Fruit fly (Drosophila melanogaster) whole organism, embryonic: ENCODE measurements around the gene Pex14.

ENCODE experiments used
- Antp ChIP-seq: fragments of 200-800 bp; sonication (Bioruptor generic); optimal IDR thresholded peaks from 3 replicates; lab custom pipeline; 2016; ENCODE audit warnings: missing biosample characterization, missing genetic modification characterization
- CG1024 ChIP-seq: fragments of 200-800 bp; sonication (Bioruptor generic); IDR thresholded peaks from 2 replicates; pipeline ENCODE4 v1.3.6; 2022; ENCODE audit warnings: missing biosample characterization, missing genetic modification characterization
- CG10431 ChIP-seq: fragments of 200-800 bp; sonication (Bioruptor generic); optimal IDR thresholded peaks from 3 replicates; lab custom pipeline; 2018; ENCODE audit warnings: missing biosample characterization, mild to moderate bottlenecking, missing genetic modification characterization
- CG10543 ChIP-seq: fragments of 200-800 bp; sonication (Bioruptor generic); optimal IDR thresholded peaks from 3 replicates; lab custom pipeline; 2017; ENCODE audit warnings: missing biosample characterization, mild to moderate bottlenecking, missing genetic modification characterization, moderate library complexity
- CG12744 ChIP-seq: fragments of 200-800 bp; sonication (Bioruptor generic); optimal IDR thresholded peaks from 2 replicates; lab custom pipeline; 2016; ENCODE audit warnings: missing biosample characterization, missing genetic modification characterization
- CG14965 ChIP-seq: fragments of 200-800 bp; sonication (Bioruptor generic); optimal IDR thresholded peaks from 2 replicates; lab custom pipeline; 2016; ENCODE audit warnings: missing biosample characterization, missing genetic modification characterization, borderline replicate concordance
- CG17328 ChIP-seq: fragments of 200-800 bp; sonication (Bioruptor generic); IDR thresholded peaks from 2 replicates; pipeline ENCODE4 v1.3.6; 2022; ENCODE audit warnings: missing biosample characterization, missing genetic modification characterization
- CG2116 ChIP-seq: fragments of 200-800 bp; sonication (Bioruptor generic); optimal IDR thresholded peaks from 3 replicates; lab custom pipeline; 2018; ENCODE audit warnings: missing biosample characterization, mild to moderate bottlenecking, missing genetic modification characterization
- CG30403 ChIP-seq: fragments of 200-800 bp; sonication (Bioruptor generic); optimal IDR thresholded peaks from 3 replicates; lab custom pipeline; 2016; ENCODE audit warnings: missing biosample characterization, missing genetic modification characterization
- CG31388 ChIP-seq: fragments of 200-800 bp; sonication (Bioruptor generic); optimal IDR thresholded peaks from 2 replicates; lab custom pipeline; 2016; ENCODE audit warnings: missing biosample characterization, missing genetic modification characterization
- CG3163 ChIP-seq: fragments of 200-800 bp; sonication (Bioruptor generic); optimal IDR thresholded peaks from 3 replicates; lab custom pipeline; 2016; ENCODE audit warnings: missing biosample characterization, missing genetic modification characterization
- CG34224 ChIP-seq: fragments of 200-800 bp; sonication (Bioruptor generic); IDR thresholded peaks from 3 replicates; pipeline ENCODE4 v1.3.6; 2022; ENCODE audit warnings: missing biosample characterization, missing genetic modification characterization; ENCODE audit not compliant: partially characterized antibody
- CG4820 ChIP-seq: fragments of 200-800 bp; sonication (Bioruptor generic); optimal IDR thresholded peaks from 3 replicates; lab custom pipeline; 2016; ENCODE audit warnings: missing biosample characterization, missing genetic modification characterization
- CG5180 ChIP-seq: fragments of 200-800 bp; sonication (Bioruptor generic); optimal IDR thresholded peaks from 3 replicates; lab custom pipeline; 2017; ENCODE audit warnings: missing biosample characterization, missing genetic modification characterization, mild to moderate bottlenecking, moderate library complexity, missing genetic modification reagents
- CG5245 ChIP-seq: fragments of 200-800 bp; sonication (Bioruptor generic); optimal IDR thresholded peaks from 3 replicates; lab custom pipeline; 2016; ENCODE audit warnings: missing biosample characterization, missing genetic modification characterization
- CG7357 ChIP-seq: fragments of 200-800 bp; sonication (Bioruptor generic); IDR thresholded peaks from 3 replicates; pipeline ENCODE4 v1.3.6; 2022; ENCODE audit warnings: missing biosample characterization, missing genetic modification characterization
- CG7786 ChIP-seq: fragments of 200-800 bp; sonication (Bioruptor generic); optimal IDR thresholded peaks from 2 replicates; lab custom pipeline; 2016; ENCODE audit warnings: missing biosample characterization, missing genetic modification characterization
- CG8089 ChIP-seq: fragments of 200-800 bp; sonication (Bioruptor generic); optimal IDR thresholded peaks from 3 replicates; lab custom pipeline; 2016; ENCODE audit warnings: missing biosample characterization, missing genetic modification characterization
- Fer3 ChIP-seq: fragments of 200-800 bp; sonication (Bioruptor generic); optimal IDR thresholded peaks from 2 replicates; lab custom pipeline; 2018; ENCODE audit warnings: missing biosample characterization, mild to moderate bottlenecking, missing genetic modification characterization, moderate library complexity
- Hr78 ChIP-seq, 2 experiments: fragments of 200-800 bp in 1 of 2; fragments of >200 bp in 1 of 2; sonication (Bioruptor generic) in 1 of 2; optimal IDR thresholded peaks; 2 replicates each; lab custom pipeline; 2017 to 2019; ENCODE audit warnings: missing biosample characterization in 2 of 2, missing genetic modification characterization in 2 of 2, mild to moderate bottlenecking in 1 of 2, moderate library complexity in 1 of 2
- Hsf ChIP-seq: fragments of 200-800 bp; sonication (Bioruptor generic); optimal IDR thresholded peaks from 3 replicates; lab custom pipeline; 2016; ENCODE audit warnings: missing biosample characterization, missing genetic modification characterization
- Jarid2 ChIP-seq: fragments of 200-800 bp; sonication (Bioruptor generic); optimal IDR thresholded peaks from 3 replicates; lab custom pipeline; 2017; ENCODE audit warnings: mild to moderate bottlenecking, missing biosample characterization, missing genetic modification reagents, missing genetic modification characterization
- MBD-R2 ChIP-seq: fragments of 200-800 bp; sonication (Bioruptor generic); IDR thresholded peaks from 2 replicates; pipeline ENCODE4 v1.3.6; 2022; ENCODE audit warnings: missing biosample characterization, missing genetic modification characterization
- Med ChIP-seq: fragments of 200-800 bp; sonication (Bioruptor generic); peaks from one replicate; lab custom pipeline; 2016; ENCODE audit warnings: missing biosample characterization, missing genetic modification characterization, mild to moderate bottlenecking, inconsistent platforms, moderate library complexity
- Side ChIP-seq: fragments of 200-800 bp; sonication (Bioruptor generic); optimal IDR thresholded peaks from 2 replicates; lab custom pipeline; 2016; ENCODE audit warnings: missing biosample characterization, missing genetic modification characterization
- Sox100B ChIP-seq: fragments of 200-800 bp; sonication (Bioruptor generic); optimal IDR thresholded peaks from 3 replicates; lab custom pipeline; 2018; ENCODE audit warnings: missing biosample characterization, mild to moderate bottlenecking, missing genetic modification characterization
- Spps ChIP-seq: fragments of 200-800 bp; sonication (Bioruptor generic); optimal IDR thresholded peaks from 2 replicates; lab custom pipeline; 2018; ENCODE audit warnings: missing biosample characterization, mild to moderate bottlenecking, missing genetic modification characterization
- Usf ChIP-seq: fragments of 200-800 bp; sonication (Bioruptor generic); optimal IDR thresholded peaks from 2 replicates; lab custom pipeline; 2017; ENCODE audit warnings: missing genotype, missing biosample characterization, missing genetic modification characterization
- abd-A ChIP-seq: fragments of 200-800 bp; sonication (Bioruptor generic); optimal IDR thresholded peaks from 3 replicates; lab custom pipeline; 2019; ENCODE audit warnings: missing biosample characterization, mild to moderate bottlenecking, missing genetic modification characterization, moderate library complexity
- amos ChIP-seq: fragments of 200-800 bp; sonication (Bioruptor generic); IDR thresholded peaks from 2 replicates; pipeline ENCODE4 v1.3.6; 2022; ENCODE audit warnings: missing biosample characterization, missing genetic modification characterization; ENCODE audit not compliant: partially characterized antibody
- bbx ChIP-seq: fragments of 200-800 bp; sonication (Bioruptor generic); IDR thresholded peaks from 2 replicates; pipeline ENCODE4 v1.3.6; 2022; ENCODE audit warnings: missing biosample characterization, missing genetic modification characterization; ENCODE audit not compliant: partially characterized antibody
- cad ChIP-seq: fragments of >200 bp; optimal IDR thresholded peaks from 2 replicates; lab custom pipeline; 2017; ENCODE audit warnings: missing biosample characterization, missing genetic modification characterization
- exex ChIP-seq: fragments of 200-800 bp; sonication (Bioruptor generic); optimal IDR thresholded peaks from 4 replicates; lab custom pipeline; 2018; ENCODE audit warnings: missing biosample characterization, mild to moderate bottlenecking, missing genetic modification characterization, moderate library complexity
- fru ChIP-seq: fragments of >200 bp; optimal IDR thresholded peaks from 2 replicates; lab custom pipeline; 2017
- ham ChIP-seq: fragments of 200-800 bp; sonication (Bioruptor generic); IDR thresholded peaks from 2 replicates; pipeline ENCODE4 v1.3.6; 2022; ENCODE audit warnings: missing biosample characterization, missing genetic modification characterization
- hbn ChIP-seq: fragments of 200-800 bp; sonication (Bioruptor generic); IDR thresholded peaks from 2 replicates; pipeline ENCODE4 v1.3.6; 2022; ENCODE audit warnings: missing biosample characterization, missing genetic modification characterization; ENCODE audit not compliant: partially characterized antibody
- inv ChIP-seq: fragments of 200-800 bp; sonication (Bioruptor generic); IDR thresholded peaks from 2 replicates; pipeline ENCODE4 v1.3.6; 2022; ENCODE audit warnings: missing biosample characterization, missing genetic modification characterization; ENCODE audit not compliant: partially characterized antibody
- jing ChIP-seq: fragments of 200-800 bp; sonication (Bioruptor generic); optimal IDR thresholded peaks from 2 replicates; lab custom pipeline; 2018; ENCODE audit warnings: missing biosample characterization, mild to moderate bottlenecking, missing genetic modification characterization
- lilli ChIP-seq: fragments of 200-800 bp; sonication (Bioruptor generic); optimal IDR thresholded peaks from 3 replicates; lab custom pipeline; 2016; ENCODE audit warnings: missing biosample characterization, missing genetic modification characterization
- nerfin-2 ChIP-seq: fragments of 200-800 bp; sonication (Bioruptor generic); IDR thresholded peaks from 2 replicates; pipeline ENCODE4 v1.3.6; 2022; ENCODE audit warnings: missing biosample characterization, missing genetic modification characterization; ENCODE audit not compliant: partially characterized antibody
- peb ChIP-seq: fragments of 200-800 bp; sonication (Bioruptor generic); IDR thresholded peaks from 2 replicates; pipeline ENCODE4 v1.3.6; 2022; ENCODE audit warnings: missing biosample characterization, missing genetic modification characterization
- pita ChIP-seq: fragments of 200-800 bp; sonication (Bioruptor generic); optimal IDR thresholded peaks from 2 replicates; lab custom pipeline; 2017; ENCODE audit warnings: missing biosample characterization, mild to moderate bottlenecking, missing genetic modification characterization
- pzg ChIP-seq: fragments of 200-800 bp; sonication (Bioruptor generic); optimal IDR thresholded peaks from 3 replicates; lab custom pipeline; 2018; ENCODE audit warnings: missing biosample characterization, mild to moderate bottlenecking, missing genetic modification characterization, moderate library complexity
- row ChIP-seq: fragments of 200-800 bp; sonication (Bioruptor generic); IDR thresholded peaks from 3 replicates; pipeline ENCODE4 v1.3.6; 2022; ENCODE audit warnings: missing biosample characterization, missing genetic modification characterization
- sd ChIP-seq: fragments of 200-800 bp; sonication (Bioruptor generic); optimal IDR thresholded peaks from 3 replicates; lab custom pipeline; 2018; ENCODE audit warnings: missing biosample characterization, mild to moderate bottlenecking, missing genetic modification characterization, moderate library complexity
- trh ChIP-seq: fragments of 200-800 bp; sonication (Bioruptor generic); optimal IDR thresholded peaks from 2 replicates; lab custom pipeline; 2016; ENCODE audit warnings: missing biosample characterization, missing genetic modification characterization
- twi ChIP-seq: fragments of 200-800 bp; optimal IDR thresholded peaks from 2 replicates; lab custom pipeline; 2019; ENCODE audit warnings: missing biosample characterization, mild to moderate bottlenecking, missing genetic modification characterization, moderate library complexity
- usp ChIP-seq: fragments of >200 bp; optimal IDR thresholded peaks from 2 replicates; lab custom pipeline; 2017; ENCODE audit warnings: missing biosample characterization, missing genetic modification characterization
- vfl ChIP-seq: fragments of 200-800 bp; sonication (Bioruptor generic); optimal IDR thresholded peaks from 2 replicates; lab custom pipeline; 2016; ENCODE audit warnings: missing biosample characterization, missing genetic modification characterization
- wek ChIP-seq: fragments of 200-800 bp; sonication (Bioruptor generic); optimal IDR thresholded peaks from 3 replicates; lab custom pipeline; 2018; ENCODE audit warnings: missing biosample characterization, mild to moderate bottlenecking, missing genetic modification characterization, moderate library complexity

Gene Pex14

DNA sequence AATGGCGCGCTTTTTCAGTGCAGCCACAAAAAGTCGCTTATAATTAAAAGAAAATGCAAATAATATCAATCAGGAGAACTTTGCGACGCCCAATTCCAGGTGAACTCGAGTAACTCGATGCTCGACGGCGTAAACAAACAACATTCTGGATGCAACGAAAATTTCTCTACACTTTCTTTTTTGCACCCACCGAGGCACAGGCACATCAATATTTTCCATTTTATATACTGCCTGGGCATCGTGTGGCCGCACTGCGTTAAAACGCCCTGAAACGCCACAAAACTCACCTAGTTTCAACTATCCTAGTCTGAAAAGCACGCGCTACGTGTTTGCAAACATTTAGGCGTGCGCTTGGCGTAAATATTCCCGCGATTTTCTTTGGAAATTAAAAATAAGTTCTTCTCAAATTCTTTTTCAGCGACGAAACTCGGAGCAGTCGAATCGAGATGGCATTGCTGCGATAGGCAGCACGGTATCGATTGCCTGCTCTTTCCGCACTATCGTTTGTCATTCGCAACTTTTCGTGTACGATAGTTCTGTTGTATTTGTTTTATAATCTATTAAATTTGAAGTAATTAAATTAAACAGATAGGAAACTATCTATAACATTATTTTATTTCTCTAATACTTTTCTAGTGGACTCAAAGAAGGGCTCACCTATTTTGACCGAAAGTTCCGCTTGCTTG is 7.3 kb downstream of the Pex14 start, which contains the start of gene Pcif1 (continued):
- no peak for TF ChIP-seq CG7786 (GFP tag; lab: Kevin White, UChicago)
- TF ChIP-seq CG7357 (GFP tag; lab: Robert Waterston, UW), result no peak
- no peak for TF ChIP-seq Spps
- TF ChIP-seq sd, result no peak
- TF ChIP-seq CG10543 (GFP tag; lab: Kevin White, UChicago), result no peak
- TF ChIP-seq CG30403 (GFP tag; lab: Kevin White, UChicago), result no peak
- TF ChIP-seq Jarid2 (GFP tag; lab: Kevin White, UChicago), result peak; percentile 10
- TF ChIP-seq Med (GFP tag; lab: Kevin White, UChicago), result peak; percentile 82
- no peak for TF ChIP-seq Usf
- TF ChIP-seq MBD-R2, result peak; percentile 66
- TF ChIP-seq bbx (GFP tag; lab: Robert Waterston, UW), result peak; percentile 100
- TF ChIP-seq fru, result no peak
- no peak for TF ChIP-seq Antp (GFP tag; lab: Kevin White, UChicago)
- no peak for TF ChIP-seq ham (GFP tag; lab: Robert Waterston, UW)
- TF ChIP-seq wek (GFP tag; lab: Kevin White, UChicago), result no peak
- no peak for TF ChIP-seq CG4820
- TF ChIP-seq Hr78 (GFP tag; optimal IDR thresholded peaks at IDR 0.05; lab: Kevin White, UChicago), result no peak
- no peak for TF ChIP-seq CG3163 (GFP tag; lab: Kevin White, UChicago)
- no peak for TF ChIP-seq CG12744 (GFP tag; lab: Kevin White, UChicago)
- no peak for TF ChIP-seq CG31388 (GFP tag; lab: Kevin White, UChicago)
- peak; percentile 81 for TF ChIP-seq pzg (GFP tag; lab: Kevin White, UChicago)
- TF ChIP-seq CG17328 (GFP tag; lab: Robert Waterston, UW), result no peak
- TF ChIP-seq trh (GFP tag; lab: Kevin White, UChicago), result no peak
- TF ChIP-seq lilli (GFP tag; lab: Kevin White, UChicago), result peak; percentile 43
- no peak for TF ChIP-seq pita (GFP tag; lab: Kevin White, UChicago)
- TF ChIP-seq amos (GFP tag; lab: Robert Waterston, UW), result peak; percentile 100
- TF ChIP-seq CG5245, result no peak
- no peak for TF ChIP-seq Fer3 (tag; lab: Kevin White, UChicago)
- no peak for TF ChIP-seq usp (GFP tag; lab: Kevin White, UChicago)
- peak; percentile 99 for TF ChIP-seq CG34224 (GFP tag; lab: Robert Waterston, UW)
- no peak for TF ChIP-seq CG14965 (GFP tag; lab: Kevin White, UChicago)
- TF ChIP-seq cad (GFP tag; lab: Kevin White, UChicago), result no peak
- no peak for TF ChIP-seq jing
- peak; percentile 99 for TF ChIP-seq inv (GFP tag; lab: Robert Waterston, UW)
- TF ChIP-seq vfl (GFP tag; lab: Kevin White, UChicago), result no peak
- no peak for TF ChIP-seq CG5180 (GFP tag; lab: Kevin White, UChicago)
- TF ChIP-seq hbn (GFP tag; lab: Robert Waterston, UW), result peak; percentile 99
- no peak for TF ChIP-seq CG10431 (GFP tag; lab: Kevin White, UChicago)
- TF ChIP-seq CG1024, result no peak
- peak; percentile 78 for TF ChIP-seq CG2116 (GFP tag; lab: Kevin White, UChicago)
- TF ChIP-seq peb, result no peak
- TF ChIP-seq row (GFP tag; lab: Robert Waterston, UW), result peak; percentile 73
- no peak for TF ChIP-seq twi (tag; lab: Kevin White, UChicago)
- peak; percentile 98 for TF ChIP-seq nerfin-2 (GFP tag; lab: Robert Waterston, UW)
- TF ChIP-seq CG8089, result no peak
- no peak for TF ChIP-seq exex (tag; lab: Kevin White, UChicago)
- TF ChIP-seq abd-A (tag; lab: Kevin White, UChicago), result no peak
- TF ChIP-seq Side (GFP tag; lab: Kevin White, UChicago), result no peak
- TF ChIP-seq Hsf (GFP tag; lab: Kevin White, UChicago), result no peak
- TF ChIP-seq Sox100B (GFP tag; lab: Kevin White, UChicago), result peak; percentile 3
